Fruit fly (Drosophila melanogaster) whole organism, embryonic: ENCODE data around the gene ebo.

Source experiments
- CG10267 ChIP-seq: fragments of 200-800 bp; sonication (Bioruptor generic); optimal IDR thresholded peaks from 2 replicates; lab custom pipeline; 2018; ENCODE audit warnings: missing biosample characterization, mild to moderate bottlenecking, missing genetic modification characterization, moderate library complexity
- CG10274 ChIP-seq: fragments of 200-800 bp; sonication (Bioruptor generic); optimal IDR thresholded peaks from 3 replicates; lab custom pipeline; 2017; ENCODE audit warnings: missing biosample characterization, mild to moderate bottlenecking, missing genetic modification characterization
- CG10654 ChIP-seq: fragments of 200-800 bp; sonication (Bioruptor generic); optimal IDR thresholded peaks from 2 replicates; lab custom pipeline; 2016; ENCODE audit warnings: missing biosample characterization, missing genetic modification characterization
- CG11695 ChIP-seq: fragments of 200-800 bp; sonication (Bioruptor generic); IDR thresholded peaks from 3 replicates; pipeline ENCODE4 v1.3.6; 2022; ENCODE audit warnings: missing biosample characterization, missing genetic modification characterization
- CG12236 ChIP-seq: fragments of 200-800 bp; sonication (Bioruptor generic); optimal IDR thresholded peaks from 2 replicates; lab custom pipeline; 2016; ENCODE audit warnings: missing biosample characterization, missing genetic modification characterization
- CG12769 ChIP-seq: fragments of 200-800 bp; sonication (Bioruptor generic); optimal IDR thresholded peaks from 2 replicates; lab custom pipeline; 2019; ENCODE audit warnings: missing biosample characterization, mild to moderate bottlenecking, missing genetic modification characterization, moderate library complexity
- CG13296 ChIP-seq: fragments of 200-800 bp; sonication (Bioruptor generic); optimal IDR thresholded peaks from 3 replicates; lab custom pipeline; 2018; ENCODE audit warnings: missing biosample characterization, mild to moderate bottlenecking, missing genetic modification characterization
- CG15696 ChIP-seq: fragments of 200-800 bp; sonication (Bioruptor generic); optimal IDR thresholded peaks from 2 replicates; lab custom pipeline; 2019; ENCODE audit warnings: missing biosample characterization, mild to moderate bottlenecking, missing genetic modification characterization, moderate library complexity
- CG1603 ChIP-seq: fragments of 200-800 bp; sonication (Bioruptor generic); optimal IDR thresholded peaks from 2 replicates; lab custom pipeline; 2019; ENCODE audit warnings: missing biosample characterization, mild to moderate bottlenecking, missing genetic modification characterization, moderate library complexity
- CG17359 ChIP-seq: fragments of 200-800 bp; sonication (Bioruptor generic); optimal IDR thresholded peaks from 3 replicates; lab custom pipeline; 2018; ENCODE audit warnings: missing biosample characterization, mild to moderate bottlenecking, missing genetic modification characterization, moderate library complexity
- CG17361 ChIP-seq: fragments of 200-800 bp; sonication (Bioruptor generic); IDR thresholded peaks from 3 replicates; pipeline ENCODE4 v1.3.6; 2022; ENCODE audit warnings: missing biosample characterization, missing genetic modification characterization
- CG2120 ChIP-seq: fragments of 200-800 bp; sonication (Bioruptor generic); optimal IDR thresholded peaks from 3 replicates; lab custom pipeline; 2016; ENCODE audit warnings: missing biosample characterization, missing genetic modification characterization
- CG2678 ChIP-seq: fragments of 200-800 bp; sonication (Bioruptor generic); optimal IDR thresholded peaks from 3 replicates; lab custom pipeline; 2019; ENCODE audit warnings: missing biosample characterization, mild to moderate bottlenecking, missing genetic modification characterization, moderate library complexity
- CG31365 ChIP-seq: fragments of 200-800 bp; sonication (Bioruptor generic); optimal IDR thresholded peaks from 2 replicates; lab custom pipeline; 2018; ENCODE audit warnings: missing biosample characterization, mild to moderate bottlenecking, missing genetic modification characterization
- CG3726 ChIP-seq: fragments of 200-800 bp; sonication (Bioruptor generic); IDR thresholded peaks from 3 replicates; pipeline ENCODE4, ENCODE4 v1.3.6; 2022; ENCODE audit warnings: missing biosample characterization, missing genetic modification characterization
- CG6689 ChIP-seq: fragments of 200-800 bp; sonication (Bioruptor generic); IDR thresholded peaks from 2 replicates; pipeline ENCODE4 v1.3.6; 2022; ENCODE audit warnings: missing biosample characterization, missing genetic modification characterization
- CG8290 ChIP-seq, 3 experiments: fragments of 200-800 bp; sonication (Bioruptor generic); optimal IDR thresholded peaks; 2 replicates each; lab custom pipeline; 2016 to 2019; ENCODE audit warnings: missing biosample characterization in 3 of 3, missing genetic modification characterization in 3 of 3, mild to moderate bottlenecking in 2 of 3, moderate library complexity in 1 of 3
- Fer1 ChIP-seq: fragments of 200-800 bp; sonication (Bioruptor generic); optimal IDR thresholded peaks from 2 replicates; lab custom pipeline; 2017; ENCODE audit warnings: missing biosample characterization, mild to moderate bottlenecking, missing genetic modification characterization
- Fer3 ChIP-seq: fragments of 200-800 bp; sonication (Bioruptor generic); optimal IDR thresholded peaks from 2 replicates; lab custom pipeline; 2018; ENCODE audit warnings: missing biosample characterization, mild to moderate bottlenecking, missing genetic modification characterization, moderate library complexity
- HLHmδ ChIP-seq: fragments of 200-800 bp; sonication (Bioruptor generic); optimal IDR thresholded peaks from 2 replicates; lab custom pipeline; 2018; ENCODE audit warnings: missing biosample characterization, mild to moderate bottlenecking, missing genetic modification characterization, moderate library complexity
- Med ChIP-seq: fragments of 200-800 bp; sonication (Bioruptor generic); peaks from one replicate; lab custom pipeline; 2016; ENCODE audit warnings: missing biosample characterization, missing genetic modification characterization, mild to moderate bottlenecking, inconsistent platforms, moderate library complexity
- Oli ChIP-seq: fragments of 200-800 bp; sonication (Bioruptor generic); optimal IDR thresholded peaks from 2 replicates; lab custom pipeline; 2018; ENCODE audit warnings: missing biosample characterization, mild to moderate bottlenecking, missing genetic modification characterization, moderate library complexity
- Ptx1 ChIP-seq: fragments of 200-800 bp; sonication (Bioruptor generic); IDR thresholded peaks from 2 replicates; pipeline ENCODE4 v1.3.6; 2022; ENCODE audit warnings: missing biosample characterization, missing genetic modification characterization
- Scr ChIP-seq: fragments of 200-800 bp; sonication (Bioruptor generic); IDR thresholded peaks from 2 replicates; pipeline ENCODE4 v1.3.6; 2022; ENCODE audit warnings: missing biosample characterization, missing genetic modification characterization; ENCODE audit not compliant: partially characterized antibody
- Xbp1 ChIP-seq: fragments of 200-800 bp; sonication (Bioruptor generic); optimal IDR thresholded peaks from 3 replicates; lab custom pipeline; 2016; ENCODE audit warnings: missing biosample characterization, mild to moderate bottlenecking, missing genetic modification characterization
- Xrp1 ChIP-seq: fragments of 200-800 bp; sonication (Bioruptor generic); IDR thresholded peaks from 2 replicates; pipeline ENCODE4 v1.3.6; 2022; ENCODE audit warnings: missing biosample characterization, missing genetic modification characterization
- chn ChIP-seq: fragments of 200-800 bp; sonication (Bioruptor generic); optimal IDR thresholded peaks from 2 replicates; lab custom pipeline; 2016; ENCODE audit warnings: missing biosample characterization, missing genetic modification characterization
- ci ChIP-seq: fragments of 200-800 bp; sonication (Bioruptor generic); IDR thresholded peaks from 3 replicates; pipeline ENCODE4 v1.3.6; 2022; ENCODE audit warnings: missing biosample characterization, missing genetic modification characterization
- crc ChIP-seq: fragments of 200-800 bp; sonication (Bioruptor generic); optimal IDR thresholded peaks from 2 replicates; lab custom pipeline; 2016; ENCODE audit warnings: missing biosample characterization, missing genetic modification characterization
- dan ChIP-seq: fragments of 200-800 bp; sonication (Bioruptor generic); IDR thresholded peaks from 2 replicates; pipeline ENCODE4 v1.3.6; 2022; ENCODE audit warnings: missing biosample characterization, missing genetic modification characterization
- dpn ChIP-seq, 2 experiments: fragments of 200-800 bp; sonication (Bioruptor generic); optimal IDR thresholded peaks; 3 replicates each; lab custom pipeline; 2016; ENCODE audit warnings: missing biosample characterization in 2 of 2, missing genetic modification characterization in 2 of 2
- fd102C ChIP-seq: fragments of 200-800 bp; sonication (Bioruptor generic); optimal IDR thresholded peaks from 2 replicates; lab custom pipeline; 2018; ENCODE audit warnings: missing biosample characterization, mild to moderate bottlenecking, missing genetic modification characterization, moderate library complexity
- gem ChIP-seq: fragments of 200-800 bp; sonication (Bioruptor generic); optimal IDR thresholded peaks from 2 replicates; lab custom pipeline; 2019; ENCODE audit warnings: missing biosample characterization, mild to moderate bottlenecking, missing genetic modification characterization, moderate library complexity
- grau ChIP-seq: fragments of 200-800 bp; optimal IDR thresholded peaks from 3 replicates; lab custom pipeline; 2019; ENCODE audit warnings: missing biosample characterization, mild to moderate bottlenecking, missing genetic modification characterization, moderate library complexity
- insv ChIP-seq, 2 experiments: fragments of 200-800 bp; sonication (Bioruptor generic); optimal IDR thresholded peaks; 3 replicates each; lab custom pipeline; 2016 to 2018; ENCODE audit warnings: missing biosample characterization in 2 of 2, missing genetic modification characterization in 2 of 2
- kay ChIP-seq: fragments of 200-800 bp; sonication (Bioruptor generic); optimal IDR thresholded peaks from 2 replicates; lab custom pipeline; 2016; ENCODE audit warnings: missing biosample characterization, missing genetic modification characterization
- kni ChIP-seq: fragments of 200-800 bp; sonication (Bioruptor generic); optimal IDR thresholded peaks from 3 replicates; lab custom pipeline; 2017; ENCODE audit warnings: mild to moderate bottlenecking, missing biosample characterization, missing genetic modification reagents, missing genetic modification characterization
- lab ChIP-seq: fragments of 200-800 bp; sonication (Bioruptor generic); optimal IDR thresholded peaks from 3 replicates; lab custom pipeline; 2017; ENCODE audit warnings: missing biosample characterization, missing genetic modification characterization, mild to moderate bottlenecking, moderate library complexity, missing genetic modification reagents
- pho ChIP-seq: fragments of 200-800 bp; sonication (Bioruptor generic); optimal IDR thresholded peaks from 2 replicates; lab custom pipeline; 2016; ENCODE audit warnings: missing biosample characterization, missing genetic modification characterization
- phol ChIP-seq: fragments of 200-800 bp; sonication (Bioruptor generic); optimal IDR thresholded peaks from 3 replicates; lab custom pipeline; 2018; ENCODE audit warnings: missing biosample characterization, mild to moderate bottlenecking, missing genetic modification characterization, moderate library complexity
- pzg ChIP-seq: fragments of 200-800 bp; sonication (Bioruptor generic); optimal IDR thresholded peaks from 3 replicates; lab custom pipeline; 2018; ENCODE audit warnings: missing biosample characterization, mild to moderate bottlenecking, missing genetic modification characterization, moderate library complexity
- rib ChIP-seq: fragments of 200-800 bp; sonication (Bioruptor generic); IDR thresholded peaks from 2 replicates; pipeline ENCODE4 v1.3.6; 2022; ENCODE audit warnings: missing biosample characterization, missing genetic modification characterization
- row ChIP-seq: fragments of 200-800 bp; sonication (Bioruptor generic); IDR thresholded peaks from 3 replicates; pipeline ENCODE4 v1.3.6; 2022; ENCODE audit warnings: missing biosample characterization, missing genetic modification characterization
- seq ChIP-seq: fragments of 200-800 bp; sonication (Bioruptor generic); IDR thresholded peaks from 2 replicates; pipeline ENCODE4 v1.3.6; 2022; ENCODE audit warnings: missing biosample characterization, missing genetic modification characterization
- slp2 ChIP-seq: fragments of 200-800 bp; sonication (Bioruptor generic); optimal IDR thresholded peaks from 2 replicates; lab custom pipeline; 2016; ENCODE audit warnings: missing biosample characterization, missing genetic modification characterization
- sqz ChIP-seq: fragments of 200-800 bp; sonication (Bioruptor generic); optimal IDR thresholded peaks from 3 replicates; lab custom pipeline; 2018; ENCODE audit warnings: missing biosample characterization, mild to moderate bottlenecking, missing genetic modification characterization
- tap ChIP-seq: fragments of 200-800 bp; optimal IDR thresholded peaks from 3 replicates; lab custom pipeline; 2019; ENCODE audit warnings: missing biosample characterization, mild to moderate bottlenecking, missing genetic modification characterization, moderate library complexity
- tx ChIP-seq: fragments of 200-800 bp; sonication (Bioruptor generic); optimal IDR thresholded peaks from 2 replicates; lab custom pipeline; 2016; ENCODE audit warnings: missing biosample characterization, missing genetic modification characterization
- unc-4 ChIP-seq: fragments of 200-800 bp; sonication (Bioruptor generic); IDR thresholded peaks from 2 replicates; pipeline ENCODE4 v1.3.6; 2022; ENCODE audit warnings: missing biosample characterization, missing genetic modification characterization; ENCODE audit not compliant: partially characterized antibody
- zfh1 ChIP-seq: fragments of 200-800 bp; sonication (Bioruptor generic); IDR thresholded peaks from 3 replicates; pipeline ENCODE4 v1.3.6; 2022; ENCODE audit warnings: missing biosample characterization, missing genetic modification characterization

The ebo gene

DNA sequence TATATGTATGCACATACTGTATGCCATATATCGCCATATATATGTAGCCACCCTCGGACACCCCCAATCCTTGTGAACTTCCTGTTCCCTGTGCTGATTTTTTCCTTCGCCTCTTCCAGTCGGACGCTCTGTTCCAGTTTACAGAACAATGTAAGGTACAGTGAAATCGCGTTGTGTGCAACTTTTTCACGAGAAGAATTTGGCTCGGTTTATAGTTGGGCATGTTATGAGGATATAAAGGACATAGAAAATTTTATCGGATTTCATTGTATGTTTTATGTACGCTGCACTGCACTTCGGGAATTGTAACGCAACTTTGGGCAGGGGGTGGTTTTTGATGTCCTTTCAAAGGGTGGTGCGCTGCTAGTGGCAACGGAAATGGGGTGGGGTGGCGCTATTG lies 48.0 kb upstream of the ebo start (continued):
- TF ChIP-seq phol (tag; lab: Kevin White, UChicago) (no peak), CG2120 (GFP tag; lab: Kevin White, UChicago) (peak; percentile 52), ci (GFP tag; lab: Robert Waterston, UW) (peak; percentile 41; the same call in 1 of the 3 replicates), seq (peak; percentile 11; the same call in 1 of the 2 replicates), HLHmδ (GFP tag; lab: Kevin White, UChicago) (no peak), slp2 (no peak), Xbp1 (GFP tag; lab: Kevin White, UChicago) (peak; percentile 10), Xrp1 (GFP tag; lab: Robert Waterston, UW) (peak; percentile 28; the same call in 1 of the 2 replicates), tx (no peak), dan (GFP tag; lab: Robert Waterston, UW) (no peak), CG2678 (peak; percentile 47), pzg (no peak), kay (no peak), row (GFP tag; lab: Robert Waterston, UW) (peak; percentile 82), CG12236 (no peak), CG17359 (peak; percentile 2), CG8290 (GFP tag; optimal IDR thresholded peaks at IDR 0.05; lab: Kevin White, UChicago) (no peak), CG8290 (tag; optimal IDR thresholded peaks at IDR 0.05; lab: Kevin White, UChicago) (peak in 1 of 2 experiments; percentile 55), CG13296 (GFP tag; lab: Kevin White, UChicago) (peak; percentile 22), unc-4 (GFP tag; lab: Robert Waterston, UW) (no peak), Oli (no peak), CG1603 (tag; lab: Kevin White, UChicago) (peak; percentile 21), CG15696 (peak; percentile 0), pho (GFP tag; lab: Kevin White, UChicago) (no peak), sqz (GFP tag; lab: Kevin White, UChicago) (peak; percentile 6), gem (tag; lab: Kevin White, UChicago) (peak; percentile 29), kni (GFP tag; lab: Kevin White, UChicago) (peak; percentile 75), CG31365 (tag; lab: Kevin White, UChicago) (no peak), lab (peak; percentile 52), chn (GFP tag; lab: Kevin White, UChicago) (peak; percentile 3), Med (peak; percentile 79), zfh1 (GFP tag; lab: Robert Waterston, UW) (no peak), fd102C (GFP tag; lab: Kevin White, UChicago) (no peak), CG17361 (no peak), Fer1 (GFP tag; lab: Kevin White, UChicago) (peak; percentile 51), grau (tag; lab: Kevin White, UChicago) (peak; percentile 98), dpn (GFP tag; optimal IDR thresholded peaks at IDR 0.05; lab: Kevin White, UChicago) (peak in 1 of 2 experiments; percentile 25), CG11695 (GFP tag; lab: Robert Waterston, UW) (no peak), Fer3 (tag; lab: Kevin White, UChicago) (peak; percentile 7), CG10654 (GFP tag; lab: Kevin White, UChicago) (no peak), crc (GFP tag; lab: Kevin White, UChicago) (no peak), CG10274 (GFP tag; lab: Kevin White, UChicago) (no peak), CG6689 (GFP tag; lab: Robert Waterston, UW) (peak; percentile 22; the same call in 1 of the 2 replicates), rib (GFP tag; lab: Robert Waterston, UW) (no peak), insv (GFP tag; optimal IDR thresholded peaks at IDR 0.05; lab: Kevin White, UChicago) (peak in 1 of 2 experiments; percentile 2), CG12769 (tag; lab: Kevin White, UChicago) (peak; percentile 52), tap (peak; percentile 22), Ptx1 (GFP tag; lab: Robert Waterston, UW) (peak; percentile 21; the same call in 1 of the 2 replicates), Scr (GFP tag; lab: Robert Waterston, UW) (no peak), CG10267 (tag; lab: Kevin White, UChicago) (peak; percentile 14), CG3726 (GFP tag; lab: Robert Waterston, UW) (no peak)
